Worm (Caenorhabditis elegans) whole organism, L3 larva: ENCODE results near the gene F59B10.2.

Source experiments
- ama-1 ChIP-seq: fragments of 150-350 bp; optimal IDR thresholded peaks from 2 replicates; lab custom pipeline; 2018
- lin-39 ChIP-seq: fragments of 150-350 bp; optimal IDR thresholded peaks from 2 replicates; lab custom pipeline; 2018; ENCODE audit warnings: missing biosample characterization, missing genetic modification reagents, missing genetic modification characterization
- nhr-25 ChIP-seq: sonication (generic microtip); optimal IDR thresholded peaks from 2 replicates; lab custom pipeline; 2017; ENCODE audit warnings: missing biosample characterization, missing genetic modification characterization
- nhr-76 ChIP-seq: fragments of 150-350 bp; sonication (generic microtip); optimal IDR thresholded peaks from 5 replicates; lab custom pipeline; 2014; ENCODE audit warnings: missing biosample characterization, missing genetic modification characterization
- skn-1 ChIP-seq: fragments of 150-350 bp; optimal IDR thresholded peaks from 2 replicates; lab custom pipeline; 2014; ENCODE audit warnings: missing biosample characterization, missing genetic modification characterization
- unc-62 ChIP-seq: fragments of 150-350 bp; sonication (generic microtip); optimal IDR thresholded peaks from 4 replicates; lab custom pipeline; 2014; ENCODE audit warnings: missing biosample characterization, missing genetic modification reagents, missing genetic modification characterization
- zag-1 ChIP-seq: fragments of 150-350 bp; optimal IDR thresholded peaks from 2 replicates; lab custom pipeline; 2014; ENCODE audit warnings: missing biosample characterization, missing genetic modification characterization

DNA sequence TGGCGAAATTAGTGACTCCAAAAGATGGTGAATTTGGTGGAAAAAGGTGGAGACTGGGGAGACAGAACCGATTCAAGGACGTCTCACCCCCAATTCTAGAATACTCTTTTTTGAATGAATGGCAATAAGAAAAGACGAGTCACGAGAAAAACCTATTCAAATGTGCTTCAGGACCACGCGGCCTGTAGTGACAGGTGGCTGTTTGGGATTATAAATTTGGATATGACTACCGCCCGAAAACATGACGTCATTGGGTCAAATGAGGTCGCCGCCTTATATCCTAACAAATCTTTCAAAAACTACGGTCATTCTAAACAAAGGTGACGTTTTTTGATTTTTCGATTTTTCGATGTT, 44.4 kb upstream of the F59B10.2 start:
- TF ChIP-seq skn-1 (tag; lab: Kevin White, UChicago) = no peak
- TF ChIP-seq nhr-25 (tag; lab: Kevin White, UChicago) = peak; percentile 18
- TF ChIP-seq ama-1 (lab: Kevin White, UChicago) = peak; percentile 73
- no peak for TF ChIP-seq unc-62 (GFP tag; lab: Kevin White, UChicago)
- no peak for TF ChIP-seq zag-1 (tag; lab: Kevin White, UChicago)
- no peak for TF ChIP-seq lin-39
- no peak for TF ChIP-seq nhr-76
